Worm (Caenorhabditis elegans) whole organism, L1 larva: Measurements from ENCODE around the gene bmy-1.

Experiments used
- C04F5.9 ChIP-seq: sonication (generic microtip); optimal IDR thresholded peaks from 2 replicates; lab custom pipeline; 2016; ENCODE audit warnings: missing genetic modification characterization, missing compliant biosample characterization
- C34B4.2 ChIP-seq: sonication (generic microtip); optimal IDR thresholded peaks from 2 replicates; lab custom pipeline; 2017; ENCODE audit warnings: mild to moderate bottlenecking, missing genetic modification characterization, missing compliant biosample characterization
- aha-1 ChIP-seq: fragments of 150-350 bp; optimal IDR thresholded peaks from 2 replicates; lab custom pipeline; 2014; ENCODE audit warnings: missing biosample characterization, missing genetic modification characterization
- alr-1 ChIP-seq: fragments of 200-800 bp; sonication (Bioruptor generic); optimal IDR thresholded peaks from 2 replicates; lab custom pipeline; 2018; ENCODE audit warnings: borderline replicate concordance, mild to moderate bottlenecking, missing genetic modification characterization, missing compliant biosample characterization
- aly-2 ChIP-seq: fragments of 150-350 bp; optimal IDR thresholded peaks from 2 replicates; lab custom pipeline; 2014; ENCODE audit warnings: missing biosample characterization, missing genetic modification characterization
- ama-1 ChIP-seq: fragments of 150-350 bp; optimal IDR thresholded peaks from 2 replicates; lab custom pipeline; 2014
- blmp-1 ChIP-seq: fragments of 150-350 bp; optimal IDR thresholded peaks from 2 replicates; lab custom pipeline; 2014; ENCODE audit warnings: missing biosample characterization, missing genetic modification characterization
- ceh-8 ChIP-seq: fragments of 200-800 bp; sonication (Bioruptor generic); optimal IDR thresholded peaks from 2 replicates; lab custom pipeline; 2018; ENCODE audit warnings: mild to moderate bottlenecking, missing genetic modification characterization, moderate library complexity, missing compliant biosample characterization
- ceh-82 ChIP-seq, 3 experiments: fragments of 150-350 bp in 1 of 3; sonication (generic microtip) in 2 of 3; optimal IDR thresholded peaks; 2 replicates each; lab custom pipeline; 2014 to 2017; ENCODE audit warnings: missing biosample characterization in 3 of 3, missing genetic modification characterization in 3 of 3
- ceh-88 ChIP-seq: fragments of 200-800 bp; sonication (Bioruptor generic); IDR thresholded peaks from 2 replicates; pipeline ENCODE4 v1.3.6; 2022; ENCODE audit warnings: missing genetic modification characterization, missing compliant biosample characterization
- ces-1 ChIP-seq: fragments of 150-350 bp; optimal IDR thresholded peaks from 2 replicates; lab custom pipeline; 2014; ENCODE audit warnings: missing biosample characterization, missing genetic modification reagents, missing genetic modification characterization
- dsc-1 ChIP-seq: sonication (generic microtip); optimal IDR thresholded peaks from 2 replicates; lab custom pipeline; 2016; ENCODE audit warnings: mild to moderate bottlenecking, missing genetic modification characterization, missing compliant biosample characterization
- efl-1 ChIP-seq, 4 experiments: fragments of 150-350 bp; optimal IDR thresholded peaks in 3 of 4; peaks in 1 of 4; 1 replicate in 1 of 4; 2 replicates in 3 of 4; lab custom pipeline; 2014; ENCODE audit warnings: missing biosample characterization in 2 of 4, missing genetic modification characterization in 2 of 4, missing genetic modification reagents in 2 of 4
- efl-3 ChIP-seq: fragments of 200-800 bp; sonication (Bioruptor generic); optimal IDR thresholded peaks from 2 replicates; lab custom pipeline; 2018; ENCODE audit warnings: mild to moderate bottlenecking, missing genetic modification characterization, missing compliant biosample characterization
- egl-27 ChIP-seq, 2 experiments: fragments of 150-350 bp in 1 of 2; sonication (generic microtip); optimal IDR thresholded peaks; 3 replicates each; lab custom pipeline; 2017 to 2018; ENCODE audit warnings: missing biosample characterization in 2 of 2, missing genetic modification characterization in 2 of 2, missing genetic modification reagents in 2 of 2
- elt-2 ChIP-seq: sonication (generic microtip); optimal IDR thresholded peaks from 2 replicates; lab custom pipeline; 2016; ENCODE audit warnings: missing genetic modification characterization, mild to moderate bottlenecking, inconsistent platforms, missing compliant biosample characterization, missing genetic modification reagents
- fkh-10 ChIP-seq: sonication (generic microtip); optimal IDR thresholded peaks from 2 replicates; lab custom pipeline; 2017; ENCODE audit warnings: missing biosample characterization, missing genetic modification reagents, missing genetic modification characterization
- fkh-4 ChIP-seq: sonication (generic microtip); optimal IDR thresholded peaks from 2 replicates; lab custom pipeline; 2016; ENCODE audit warnings: missing compliant biosample characterization, missing genetic modification characterization, borderline replicate concordance
- fkh-8 ChIP-seq: sonication (generic microtip); optimal IDR thresholded peaks from 2 replicates; lab custom pipeline; 2016; ENCODE audit warnings: mild to moderate bottlenecking, missing genetic modification characterization, missing compliant biosample characterization
- grh-1 ChIP-seq: fragments of 200-800 bp; sonication (Bioruptor generic); IDR thresholded peaks from 2 replicates; pipeline ENCODE4 v1.3.6; 2022; ENCODE audit warnings: missing genetic modification reagents, missing genetic modification characterization, missing compliant biosample characterization
- hlh-17 ChIP-seq: fragments of 200-800 bp; sonication (Bioruptor generic); optimal IDR thresholded peaks from 2 replicates; lab custom pipeline; 2018; ENCODE audit warnings: missing genetic modification characterization, mild to moderate bottlenecking, missing compliant biosample characterization, moderate library complexity, borderline replicate concordance
- hpl-2 ChIP-seq: fragments of 150-350 bp; optimal IDR thresholded peaks from 2 replicates; lab custom pipeline; 2014; ENCODE audit warnings: missing biosample characterization, missing genetic modification reagents, missing genetic modification characterization
- irx-1 ChIP-seq: sonication (generic microtip); optimal IDR thresholded peaks from 2 replicates; lab custom pipeline; 2016; ENCODE audit warnings: missing genetic modification characterization, missing compliant biosample characterization
- lin-13 ChIP-seq: fragments of 150-350 bp; optimal IDR thresholded peaks from 2 replicates; lab custom pipeline; 2014; ENCODE audit warnings: missing biosample characterization, missing genetic modification reagents, missing genetic modification characterization
- lin-14 ChIP-seq: fragments of 200-800 bp; sonication (Bioruptor generic); optimal IDR thresholded peaks from 2 replicates; lab custom pipeline; 2018; ENCODE audit warnings: mild to moderate bottlenecking, missing genetic modification characterization, moderate library complexity, missing compliant biosample characterization
- lin-15B ChIP-seq: fragments of 150-350 bp; sonication (generic microtip); optimal IDR thresholded peaks from 3 replicates; lab custom pipeline; 2014; ENCODE audit warnings: missing biosample characterization, missing genetic modification characterization
- lir-3 ChIP-seq: sonication (generic microtip); optimal IDR thresholded peaks from 2 replicates; lab custom pipeline; 2016; ENCODE audit warnings: mild to moderate bottlenecking, missing genetic modification characterization, moderate library complexity, missing compliant biosample characterization; ENCODE audit not compliant: poor library complexity
- lsy-2 ChIP-seq, 2 experiments: fragments of 150-350 bp; optimal IDR thresholded peaks; 2 replicates each; lab custom pipeline; 2014; ENCODE audit warnings: missing biosample characterization in 2 of 2, missing genetic modification characterization in 2 of 2
- mab-9 ChIP-seq: fragments of 200-800 bp; sonication (Bioruptor generic); IDR thresholded peaks from 2 replicates; pipeline ENCODE4 v1.3.6; 2022; ENCODE audit warnings: missing genetic modification reagents, missing genetic modification characterization, missing compliant biosample characterization
- mef-2 ChIP-seq: fragments of 150-350 bp; optimal IDR thresholded peaks from 2 replicates; lab custom pipeline; 2014; ENCODE audit warnings: missing biosample characterization, missing genetic modification characterization
- nhr-237 ChIP-seq: fragments of 150-350 bp; optimal IDR thresholded peaks from 2 replicates; lab custom pipeline; 2014; ENCODE audit warnings: missing biosample characterization, missing genetic modification characterization
- nhr-28 ChIP-seq: fragments of 150-350 bp; optimal IDR thresholded peaks from 2 replicates; lab custom pipeline; 2014; ENCODE audit warnings: missing biosample characterization, missing genetic modification characterization
- nhr-71 ChIP-seq: sonication (generic microtip); optimal IDR thresholded peaks from 2 replicates; lab custom pipeline; 2016; ENCODE audit warnings: mild to moderate bottlenecking, missing genetic modification characterization, moderate library complexity, missing compliant biosample characterization
- nhr-76 ChIP-seq: sonication (generic microtip); optimal IDR thresholded peaks from 2 replicates; lab custom pipeline; 2017; ENCODE audit warnings: missing biosample characterization, missing genetic modification characterization
- nhr-85 ChIP-seq: sonication (generic microtip); peaks from one replicate; lab custom pipeline; 2016; ENCODE audit warnings: missing genetic modification characterization, inconsistent platforms, missing compliant biosample characterization
- pag-3 ChIP-seq: sonication (generic microtip); optimal IDR thresholded peaks from 2 replicates; lab custom pipeline; 2017; ENCODE audit warnings: missing genetic modification characterization, mild to moderate bottlenecking, missing compliant biosample characterization, antibody characterized with exemption, borderline replicate concordance; ENCODE audit not compliant: insufficient read depth
- pqm-1 ChIP-seq: sonication (generic microtip); optimal IDR thresholded peaks from 3 replicates; lab custom pipeline; 2017; ENCODE audit warnings: missing biosample characterization, missing genetic modification characterization
- skn-1 ChIP-seq: fragments of 150-350 bp; optimal IDR thresholded peaks from 2 replicates; lab custom pipeline; 2014; ENCODE audit warnings: missing biosample characterization, missing genetic modification characterization
- snpc-4 ChIP-seq: fragments of 150-350 bp; optimal IDR thresholded peaks from 2 replicates; lab custom pipeline; 2014; ENCODE audit warnings: missing biosample characterization, missing genetic modification characterization
- sptf-1 ChIP-seq: fragments of 150-350 bp; optimal IDR thresholded peaks from 2 replicates; lab custom pipeline; 2014; ENCODE audit warnings: missing biosample characterization, missing genetic modification characterization
- unc-130 ChIP-seq: fragments of 150-350 bp; optimal IDR thresholded peaks from 2 replicates; lab custom pipeline; 2017; ENCODE audit warnings: missing biosample characterization, missing genetic modification characterization, inconsistent platforms
- unc-62 ChIP-seq: fragments of 150-350 bp; optimal IDR thresholded peaks from 2 replicates; lab custom pipeline; 2014; ENCODE audit warnings: missing biosample characterization, missing genetic modification reagents, missing genetic modification characterization
- unc-86 ChIP-seq: sonication (generic microtip); optimal IDR thresholded peaks from 2 replicates; lab custom pipeline; 2016; ENCODE audit warnings: missing genetic modification characterization, missing compliant biosample characterization
- vab-15 ChIP-seq: sonication (generic microtip); optimal IDR thresholded peaks from 2 replicates; lab custom pipeline; 2017; ENCODE audit warnings: missing genotype, mild to moderate bottlenecking, missing genetic modification characterization, missing compliant biosample characterization
- zag-1 ChIP-seq: fragments of 150-350 bp; optimal IDR thresholded peaks from 2 replicates; lab custom pipeline; 2014; ENCODE audit warnings: missing biosample characterization, missing genetic modification characterization
- zip-4 ChIP-seq: fragments of 200-800 bp; sonication (Bioruptor generic); optimal IDR thresholded peaks from 2 replicates; lab custom pipeline; 2018; ENCODE audit warnings: mild to moderate bottlenecking, missing genetic modification characterization, moderate library complexity, missing compliant biosample characterization
- ztf-11 ChIP-seq, 2 experiments: sonication (generic microtip); optimal IDR thresholded peaks; 2 replicates each; lab custom pipeline; 2016 to 2017; ENCODE audit warnings: missing genetic modification characterization in 2 of 2, missing biosample characterization in 1 of 2, missing compliant biosample characterization in 1 of 2
- ztf-4 ChIP-seq: fragments of 150-350 bp; optimal IDR thresholded peaks from 2 replicates; lab custom pipeline; 2014; ENCODE audit warnings: missing biosample characterization, missing genetic modification characterization

The bmy-1 gene

ce11 chrII:5389831-5390323 is 31.4 kb downstream of the bmy-1 start, which contains the start of gene ndx-6 (continued):
- TF ChIP-seq fkh-4 (tag; lab: Kevin White, UChicago): no peak
- TF ChIP-seq alr-1: no peak
- TF ChIP-seq ceh-8 (GFP tag; lab: Kevin White, UChicago): no peak
- no peak for TF ChIP-seq hpl-2 (GFP tag; lab: Kevin White, UChicago)
- TF ChIP-seq efl-1 (optimal IDR thresholded peaks at IDR 0.05; lab: Kevin White, UChicago): peak; percentile 92 to 99
- peak; percentile 98 to 100 for TF ChIP-seq efl-1 (GFP tag; optimal IDR thresholded peaks at IDR 0.05 in 1 of 2; lab: Kevin White, UChicago)
- TF ChIP-seq egl-27 (tag; optimal IDR thresholded peaks at IDR 0.05; lab: Kevin White, UChicago): no peak
- TF ChIP-seq mef-2: no peak
- peak; percentile 80 for TF ChIP-seq fkh-8 (tag; lab: Kevin White, UChicago)
- TF ChIP-seq vab-15 (tag; lab: Kevin White, UChicago): no peak
- TF ChIP-seq unc-62 (GFP tag; lab: Kevin White, UChicago): no peak
- TF ChIP-seq ceh-82 (tag; optimal IDR thresholded peaks at IDR 0.05; lab: Kevin White, UChicago): peak; percentile 81 to 88 (median 84)
- peak; percentile 86 for TF ChIP-seq elt-2 (tag; lab: Kevin White, UChicago)
- peak; percentile 82 for TF ChIP-seq skn-1
- peak; percentile 78 for TF ChIP-seq snpc-4 (tag; lab: Kevin White, UChicago)
- TF ChIP-seq aha-1 (tag; lab: Kevin White, UChicago): no peak
- peak; percentile 90 for TF ChIP-seq nhr-71 (tag; lab: Kevin White, UChicago)
- peak; percentile 77 for TF ChIP-seq lin-13 (GFP tag; lab: Kevin White, UChicago)
- TF ChIP-seq dsc-1: peak; percentile 88
- TF ChIP-seq fkh-10: peak; percentile 46
- peak; percentile 76 for TF ChIP-seq unc-86 (tag; lab: Kevin White, UChicago)
- TF ChIP-seq C04F5.9: peak; percentile 33
- TF ChIP-seq nhr-237 (tag; lab: Kevin White, UChicago): no peak
- TF ChIP-seq unc-130 (tag; lab: Kevin White, UChicago): peak; percentile 83
- TF ChIP-seq sptf-1 (tag; lab: Kevin White, UChicago): no peak
- no peak for TF ChIP-seq efl-3 (GFP tag; lab: Kevin White, UChicago)
- TF ChIP-seq blmp-1: peak; percentile 81
- TF ChIP-seq nhr-85 (tag; lab: Kevin White, UChicago): peak; percentile 93
- peak; percentile 88 for TF ChIP-seq lin-14
- peak; percentile 62 for TF ChIP-seq lir-3
- TF ChIP-seq lin-15B: peak; percentile 59
- no peak for TF ChIP-seq nhr-28 (tag; lab: Kevin White, UChicago)
- TF ChIP-seq ces-1: no peak
- no peak for TF ChIP-seq pag-3
- TF ChIP-seq aly-2 (tag; lab: Kevin White, UChicago): peak; percentile 82
- TF ChIP-seq ceh-88 (GFP tag; lab: Robert Waterston, UW): no peak
- no peak for TF ChIP-seq pqm-1 (tag; lab: Kevin White, UChicago)
- no peak for TF ChIP-seq nhr-76 (tag; lab: Kevin White, UChicago)
- peak; percentile 60 for TF ChIP-seq grh-1 (GFP tag; lab: Robert Waterston, UW)
- peak; percentile 75 for TF ChIP-seq ama-1
- peak; percentile 39; the same call in 1 of the 2 replicates for TF ChIP-seq mab-9
- TF ChIP-seq lsy-2 (tag; optimal IDR thresholded peaks at IDR 0.05; lab: Kevin White, UChicago): peak; percentile 90 to 92
- peak in 1 of 2 experiments; percentile 27 for TF ChIP-seq ztf-11 (tag; optimal IDR thresholded peaks at IDR 0.05; lab: Kevin White, UChicago)
- peak; percentile 76 for TF ChIP-seq ztf-4 (tag; lab: Kevin White, UChicago)
- no peak for TF ChIP-seq zag-1 (tag; lab: Kevin White, UChicago)
- TF ChIP-seq C34B4.2 (tag; lab: Kevin White, UChicago): no peak
- TF ChIP-seq irx-1 (tag; lab: Kevin White, UChicago): peak; percentile 47
- no peak for TF ChIP-seq hlh-17 (GFP tag; lab: Kevin White, UChicago)
- peak; percentile 36 for TF ChIP-seq zip-4 (GFP tag; lab: Kevin White, UChicago)
